Worm (Caenorhabditis elegans) whole organism, L3 larva: ENCODE measurements around the gene F40E10.5.

Source experiments
- ZK546.5 ChIP-seq: sonication (generic microtip); optimal IDR thresholded peaks from 2 replicates; lab custom pipeline; 2017; ENCODE audit warnings: missing biosample characterization, missing genetic modification characterization
- aly-2 ChIP-seq: fragments of 150-350 bp; optimal IDR thresholded peaks from 2 replicates; lab custom pipeline; 2014; ENCODE audit warnings: missing biosample characterization, missing genetic modification characterization
- ama-1 ChIP-seq: fragments of 150-350 bp; optimal IDR thresholded peaks from 2 replicates; lab custom pipeline; 2018
- ceh-28 ChIP-seq: fragments of 150-350 bp; optimal IDR thresholded peaks from 2 replicates; lab custom pipeline; 2014; ENCODE audit warnings: missing biosample characterization, missing genetic modification reagents, missing genetic modification characterization
- ceh-82 ChIP-seq: fragments of 150-350 bp; optimal IDR thresholded peaks from 2 replicates; lab custom pipeline; 2014; ENCODE audit warnings: missing biosample characterization, missing genetic modification characterization
- egl-5 ChIP-seq: fragments of 150-350 bp; optimal IDR thresholded peaks from 2 replicates; lab custom pipeline; 2017; ENCODE audit warnings: missing biosample characterization, missing genetic modification reagents, missing genetic modification characterization, inconsistent platforms
- elt-2 ChIP-seq: sonication (generic microtip); optimal IDR thresholded peaks from 2 replicates; lab custom pipeline; 2016; ENCODE audit warnings: missing genetic modification reagents, mild to moderate bottlenecking, missing genetic modification characterization, missing compliant biosample characterization
- elt-3 ChIP-seq, 3 experiments: fragments of 150-350 bp in 1 of 3; sonication (generic microtip) in 2 of 3; optimal IDR thresholded peaks; 2 replicates in 2 of 3; 4 replicates in 1 of 3; lab custom pipeline; 2014 to 2017; ENCODE audit warnings: missing biosample characterization in 3 of 3, missing genetic modification characterization in 3 of 3
- eor-1 ChIP-seq, 2 experiments: fragments of 150-350 bp; optimal IDR thresholded peaks; 2 replicates each; lab custom pipeline; 2014 to 2018; ENCODE audit warnings: missing biosample characterization in 2 of 2, missing genetic modification characterization in 2 of 2
- fkh-10 ChIP-seq: sonication (generic microtip); optimal IDR thresholded peaks from 2 replicates; lab custom pipeline; 2017; ENCODE audit warnings: missing biosample characterization, missing genetic modification reagents, missing genetic modification characterization
- fkh-2 ChIP-seq: fragments of 150-350 bp; optimal IDR thresholded peaks from 2 replicates; lab custom pipeline; 2014; ENCODE audit warnings: missing biosample characterization, missing genetic modification reagents, missing genetic modification characterization
- jun-1 ChIP-seq: fragments of 150-350 bp; optimal IDR thresholded peaks from 2 replicates; lab custom pipeline; 2014; ENCODE audit warnings: missing biosample characterization, missing genetic modification reagents, missing genetic modification characterization
- lin-15B ChIP-seq: fragments of 150-350 bp; optimal IDR thresholded peaks from 2 replicates; lab custom pipeline; 2014; ENCODE audit warnings: missing biosample characterization, missing genetic modification characterization
- lin-39 ChIP-seq: fragments of 150-350 bp; optimal IDR thresholded peaks from 2 replicates; lab custom pipeline; 2018; ENCODE audit warnings: missing biosample characterization, missing genetic modification reagents, missing genetic modification characterization
- lsy-12 ChIP-seq: sonication (generic microtip); optimal IDR thresholded peaks from 2 replicates; lab custom pipeline; 2016; ENCODE audit warnings: mild to moderate bottlenecking, missing genetic modification characterization, missing compliant biosample characterization
- mdl-1 ChIP-seq: fragments of 150-350 bp; optimal IDR thresholded peaks from 2 replicates; lab custom pipeline; 2014; ENCODE audit warnings: missing biosample characterization, missing genetic modification characterization
- mml-1 ChIP-seq: fragments of 150-350 bp; sonication (generic microtip); optimal IDR thresholded peaks from 3 replicates; lab custom pipeline; 2014; ENCODE audit warnings: missing biosample characterization, missing genetic modification characterization
- nfya-1 ChIP-seq: sonication (generic microtip); optimal IDR thresholded peaks from 2 replicates; lab custom pipeline; 2017; ENCODE audit warnings: missing genetic modification characterization, mild to moderate bottlenecking, missing compliant biosample characterization, antibody characterized with exemption, moderate library complexity; ENCODE audit not compliant: insufficient read depth
- nhr-11 ChIP-seq: fragments of 150-350 bp; optimal IDR thresholded peaks from 2 replicates; lab custom pipeline; 2014; ENCODE audit warnings: missing biosample characterization, missing genetic modification characterization
- nhr-23 ChIP-seq: fragments of 150-350 bp; optimal IDR thresholded peaks from 2 replicates; lab custom pipeline; 2014; ENCODE audit warnings: missing biosample characterization, missing genetic modification reagents, missing genetic modification characterization
- nhr-237 ChIP-seq: fragments of 150-350 bp; optimal IDR thresholded peaks from 2 replicates; lab custom pipeline; 2014; ENCODE audit warnings: missing biosample characterization, missing genetic modification characterization
- nhr-25 ChIP-seq: sonication (generic microtip); optimal IDR thresholded peaks from 2 replicates; lab custom pipeline; 2017; ENCODE audit warnings: missing biosample characterization, missing genetic modification characterization
- nhr-28 ChIP-seq: fragments of 150-350 bp; optimal IDR thresholded peaks from 2 replicates; lab custom pipeline; 2014; ENCODE audit warnings: missing biosample characterization, missing genetic modification characterization
- nhr-43 ChIP-seq: sonication (generic microtip); optimal IDR thresholded peaks from 2 replicates; lab custom pipeline; 2016; ENCODE audit warnings: mild to moderate bottlenecking, missing genetic modification characterization, missing compliant biosample characterization; ENCODE audit not compliant: poor library complexity, severe bottlenecking
- nhr-67 ChIP-seq: fragments of 150-350 bp; optimal IDR thresholded peaks from 2 replicates; lab custom pipeline; 2014; ENCODE audit warnings: missing biosample characterization, missing genetic modification characterization
- nhr-76 ChIP-seq: fragments of 150-350 bp; sonication (generic microtip); optimal IDR thresholded peaks from 5 replicates; lab custom pipeline; 2014; ENCODE audit warnings: missing biosample characterization, missing genetic modification characterization
- nhr-77 ChIP-seq: fragments of 150-350 bp; optimal IDR thresholded peaks from 2 replicates; lab custom pipeline; 2014; ENCODE audit warnings: missing biosample characterization, missing genetic modification characterization
- pha-4 ChIP-seq: fragments of 150-350 bp; optimal IDR thresholded peaks from 2 replicates; lab custom pipeline; 2014; ENCODE audit warnings: missing biosample characterization, missing genetic modification reagents, missing genetic modification characterization
- pqm-1 ChIP-seq: fragments of 150-350 bp; optimal IDR thresholded peaks from 2 replicates; lab custom pipeline; 2017; ENCODE audit warnings: missing biosample characterization, missing genetic modification characterization, inconsistent platforms
- sea-2 ChIP-seq: fragments of 150-350 bp; sonication (generic microtip); optimal IDR thresholded peaks from 4 replicates; lab custom pipeline; 2014; ENCODE audit warnings: missing biosample characterization, missing genetic modification reagents, missing genetic modification characterization
- skn-1 ChIP-seq: fragments of 150-350 bp; optimal IDR thresholded peaks from 2 replicates; lab custom pipeline; 2014; ENCODE audit warnings: missing biosample characterization, missing genetic modification characterization
- snpc-4 ChIP-seq: fragments of 150-350 bp; optimal IDR thresholded peaks from 2 replicates; lab custom pipeline; 2014; ENCODE audit warnings: missing biosample characterization, missing genetic modification characterization
- tbx-2 ChIP-seq: sonication (generic microtip); optimal IDR thresholded peaks from 2 replicates; lab custom pipeline; 2016; ENCODE audit warnings: mild to moderate bottlenecking, missing genetic modification characterization, missing compliant biosample characterization
- unc-39 ChIP-seq: sonication (generic microtip); optimal IDR thresholded peaks from 4 replicates; lab custom pipeline; 2017; ENCODE audit warnings: missing biosample characterization, missing genetic modification characterization
- unc-62 ChIP-seq: fragments of 150-350 bp; sonication (generic microtip); optimal IDR thresholded peaks from 4 replicates; lab custom pipeline; 2014; ENCODE audit warnings: missing biosample characterization, missing genetic modification reagents, missing genetic modification characterization
- zag-1 ChIP-seq: fragments of 150-350 bp; optimal IDR thresholded peaks from 2 replicates; lab custom pipeline; 2014; ENCODE audit warnings: missing biosample characterization, missing genetic modification characterization
- ztf-11 ChIP-seq: fragments of 150-350 bp; optimal IDR thresholded peaks from 2 replicates; lab custom pipeline; 2014; ENCODE audit warnings: missing biosample characterization, missing genetic modification characterization
- ztf-4 ChIP-seq: fragments of 150-350 bp; optimal IDR thresholded peaks from 2 replicates; lab custom pipeline; 2014; ENCODE audit warnings: missing biosample characterization, missing genetic modification characterization

The F40E10.5 gene

DNA sequence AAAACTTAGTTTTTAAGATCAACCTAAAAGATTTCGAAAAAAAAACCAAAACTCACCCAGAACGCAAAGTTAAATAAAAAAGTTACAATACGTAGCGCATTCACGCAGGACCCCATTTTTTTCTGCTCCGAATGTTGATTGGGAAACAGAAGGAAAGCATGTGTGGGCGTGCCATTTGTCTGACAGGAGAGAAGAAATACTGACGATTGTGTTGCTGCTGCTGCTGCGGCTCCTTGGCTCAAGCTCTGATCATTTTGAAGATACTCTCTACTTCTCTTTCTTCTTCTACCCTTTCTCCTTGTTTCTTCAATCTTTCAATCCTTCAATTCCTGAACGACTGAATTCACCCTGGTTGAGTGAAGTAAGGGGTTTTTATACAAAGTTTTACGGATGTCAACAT lies 27.7 kb downstream of the F40E10.5 start, which contains the start of gene tsp-8:
TSS of gene tsp-8 (minus strand) at position 185 of the 400 bp plus-strand sequence.
- TF ChIP-seq ceh-28 (tag; lab: Kevin White, UChicago) (no peak), nhr-76 (no peak), ceh-82 (tag; lab: Kevin White, UChicago) (no peak), mml-1 (tag; lab: Kevin White, UChicago) (no peak), lsy-12 (tag; lab: Kevin White, UChicago) (no peak), nhr-43 (no peak), sea-2 (GFP tag; lab: Kevin White, UChicago) (no peak), egl-5 (tag; lab: Kevin White, UChicago) (no peak), ZK546.5 (no peak), ztf-4 (tag; lab: Kevin White, UChicago) (no peak), ama-1 (no peak), ztf-11 (tag; lab: Kevin White, UChicago) (no peak), nhr-28 (tag; lab: Kevin White, UChicago) (no peak), nhr-237 (tag; lab: Kevin White, UChicago) (no peak), snpc-4 (tag; lab: Kevin White, UChicago) (no peak), unc-62 (no peak), unc-39 (tag; lab: Kevin White, UChicago) (no peak), skn-1 (tag; lab: Kevin White, UChicago) (no peak), elt-2 (tag; lab: Kevin White, UChicago) (no peak)

DNA sequence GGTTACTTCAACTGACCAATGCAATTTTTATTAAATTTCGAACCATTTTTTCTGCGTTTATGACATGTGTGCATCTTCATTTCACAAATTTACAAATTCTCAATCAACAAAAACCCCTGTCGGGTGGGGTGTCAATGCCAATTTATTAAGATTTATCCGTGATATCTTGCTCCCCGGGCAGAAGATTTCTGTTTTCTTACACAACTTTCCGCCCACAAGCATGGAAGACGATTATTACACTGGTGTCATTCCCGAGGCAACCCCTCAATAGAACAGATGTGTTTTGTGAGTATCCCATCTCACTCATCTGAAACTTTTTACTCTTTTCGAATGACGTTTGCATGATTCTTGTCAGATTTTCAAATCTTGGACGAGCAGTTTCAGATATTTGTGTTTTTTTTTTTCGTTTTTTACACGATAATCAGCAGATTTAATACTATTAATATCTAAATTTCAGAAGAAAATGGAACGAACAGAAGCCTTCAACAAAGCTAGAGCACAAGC lies 30.3 kb downstream of the F40E10.5 start, which contains the start of gene F33C8.4:
TSS of gene F33C8.4 (plus strand) at position 454 of the 504 bp plus-strand sequence.
- TF ChIP-seq pqm-1 (tag; lab: Kevin White, UChicago) (no peak), ceh-28 (tag; lab: Kevin White, UChicago) (no peak), elt-2 (tag; lab: Kevin White, UChicago) (no peak), mml-1 (tag; lab: Kevin White, UChicago) (no peak), nhr-25 (no peak), tbx-2 (no peak), lsy-12 (tag; lab: Kevin White, UChicago) (no peak), nhr-11 (no peak), eor-1 (tag; optimal IDR thresholded peaks at IDR 0.05; lab: Kevin White, UChicago) (no peak), fkh-10 (GFP tag; lab: Kevin White, UChicago) (no peak), nhr-77 (tag; lab: Kevin White, UChicago) (no peak), fkh-2 (tag; lab: Kevin White, UChicago) (no peak), elt-3 (tag; optimal IDR thresholded peaks at IDR 0.05; lab: Kevin White, UChicago) (no peak)

DNA sequence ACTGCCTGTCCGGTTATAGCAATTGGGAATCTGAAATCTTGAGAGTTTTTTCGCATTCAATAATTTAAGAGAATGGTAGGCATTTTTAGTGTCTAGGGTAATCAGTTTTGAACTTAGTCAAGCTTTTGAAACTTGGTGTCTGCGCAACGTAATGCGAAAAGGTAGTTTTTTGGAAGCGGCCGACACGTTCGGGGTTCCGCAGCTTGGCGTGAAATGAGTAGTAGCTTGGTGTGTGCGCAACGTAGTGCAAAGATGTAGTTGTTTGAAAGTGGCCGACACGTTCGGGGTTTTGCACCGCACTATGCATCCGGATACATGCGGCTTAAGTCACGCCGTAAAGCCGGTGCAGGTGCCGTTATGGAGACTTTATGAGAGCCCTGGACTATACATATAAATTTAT lies 34.6 kb downstream of the F40E10.5 start:
- TF ChIP-seq zag-1 (tag; lab: Kevin White, UChicago), result no peak
- no peak for TF ChIP-seq pha-4
- no peak for TF ChIP-seq nhr-77 (tag; lab: Kevin White, UChicago)
- TF ChIP-seq eor-1 (tag; optimal IDR thresholded peaks at IDR 0.05; lab: Kevin White, UChicago), result no peak
- no peak for TF ChIP-seq nhr-28 (tag; lab: Kevin White, UChicago)
- TF ChIP-seq nfya-1 (tag; lab: Kevin White, UChicago), result no peak
- TF ChIP-seq mdl-1 (tag; lab: Kevin White, UChicago), result no peak
- TF ChIP-seq ztf-4 (tag; lab: Kevin White, UChicago), result no peak
- no peak for TF ChIP-seq nhr-23 (tag; lab: Kevin White, UChicago)
- no peak for TF ChIP-seq sea-2 (GFP tag; lab: Kevin White, UChicago)
- TF ChIP-seq nhr-237 (tag; lab: Kevin White, UChicago), result no peak
- TF ChIP-seq nhr-67, result no peak
- TF ChIP-seq mml-1 (tag; lab: Kevin White, UChicago), result no peak
- TF ChIP-seq unc-39 (tag; lab: Kevin White, UChicago), result no peak
- no peak for TF ChIP-seq aly-2 (tag; lab: Kevin White, UChicago)
- no peak for TF ChIP-seq fkh-10 (GFP tag; lab: Kevin White, UChicago)
- no peak for TF ChIP-seq jun-1 (tag; lab: Kevin White, UChicago)
- no peak for TF ChIP-seq lsy-12 (tag; lab: Kevin White, UChicago)
- TF ChIP-seq lin-15B (tag; lab: Kevin White, UChicago), result no peak
- no peak for TF ChIP-seq lin-39 (tag; lab: Kevin White, UChicago)
- TF ChIP-seq, all 47 proteins: peak for 0
